Worm (Caenorhabditis elegans) whole organism, L4/young adult: ENCODE results near the gene srt-15.

Source experiments
- W03F9.2 ChIP-seq: fragments of 150-350 bp; optimal IDR thresholded peaks from 2 replicates; lab custom pipeline; 2014; ENCODE audit warnings: missing biosample characterization, missing genetic modification characterization
- dao-5 ChIP-seq: sonication (generic microtip); optimal IDR thresholded peaks from 2 replicates; lab custom pipeline; 2016; ENCODE audit warnings: missing genotype, missing genetic modification characterization, moderate library complexity, missing compliant biosample characterization
- him-1 ChIP-seq: sonication (generic microtip); optimal IDR thresholded peaks from 2 replicates; lab custom pipeline; 2016; ENCODE audit warnings: missing genotype, missing genetic modification reagents, missing genetic modification characterization, missing compliant biosample characterization

ce11 chrV:3017930-3018329 is 44.0 kb downstream of the srt-15 start:
- TF ChIP-seq him-1: no peak
- TF ChIP-seq W03F9.2: no peak
- TF ChIP-seq dao-5 (tag; lab: Kevin White, UChicago): no peak
